Worm (Caenorhabditis elegans) whole organism, young adult: ENCODE results near the gene F29B9.5.

ENCODE experiments used
- B0019.2 ChIP-seq: fragments of 200-800 bp; sonication (Bioruptor generic); conservative IDR thresholded peaks from 2 replicates; pipeline ENCODE4 v1.3.6; 2022; ENCODE audit warnings: missing genetic modification reagents, missing genetic modification characterization, missing compliant biosample characterization
- C06A6.2 ChIP-seq: fragments of 200-800 bp; sonication (Bioruptor generic); conservative IDR thresholded peaks from 2 replicates; pipeline ENCODE4 v1.3.6; 2022; ENCODE audit warnings: missing genetic modification characterization, missing compliant biosample characterization
- D2030.7 ChIP-seq: fragments of 200-800 bp; sonication (Bioruptor generic); IDR thresholded peaks from 2 replicates; pipeline ENCODE4 v1.3.6; 2022; ENCODE audit warnings: missing genetic modification reagents, missing genetic modification characterization, missing compliant biosample characterization
- F33H1.4 ChIP-seq: fragments of 200-800 bp; sonication (Bioruptor generic); IDR thresholded peaks from 2 replicates; pipeline ENCODE4 v1.3.6; 2022; ENCODE audit warnings: missing genetic modification reagents, missing genetic modification characterization, missing compliant biosample characterization
- F37B4.10 ChIP-seq: fragments of 200-800 bp; sonication (Bioruptor generic); IDR thresholded peaks from 2 replicates; pipeline ENCODE4 v1.3.6; 2022; ENCODE audit warnings: missing genetic modification characterization, missing compliant biosample characterization
- Y53G8AR.9 ChIP-seq: fragments of 200-800 bp; sonication (Bioruptor generic); conservative IDR thresholded peaks from 2 replicates; pipeline ENCODE4 v1.3.6; 2022; ENCODE audit warnings: missing genetic modification reagents, missing genetic modification characterization, missing compliant biosample characterization
- akir-1 ChIP-seq: fragments of 200-800 bp; sonication (Bioruptor generic); optimal IDR thresholded peaks from 2 replicates; lab custom pipeline; 2018; ENCODE audit warnings: mild to moderate bottlenecking, missing genetic modification characterization, moderate library complexity, missing compliant biosample characterization
- ccch-3 ChIP-seq: fragments of 200-800 bp; sonication (Bioruptor generic); optimal IDR thresholded peaks from 2 replicates; lab custom pipeline; 2018; ENCODE audit warnings: mild to moderate bottlenecking, missing genetic modification characterization, missing compliant biosample characterization
- ceh-40 ChIP-seq: fragments of 200-800 bp; sonication (Bioruptor generic); IDR thresholded peaks from 2 replicates; pipeline ENCODE4 v1.3.6; 2022; ENCODE audit warnings: missing genetic modification characterization, missing compliant biosample characterization
- chd-7 ChIP-seq: sonication (generic microtip); optimal IDR thresholded peaks from 2 replicates; lab custom pipeline; 2016; ENCODE audit warnings: mild to moderate bottlenecking, missing genetic modification characterization, moderate library complexity, missing compliant biosample characterization
- dox-1 ChIP-seq: fragments of 200-800 bp; sonication (Bioruptor generic); IDR thresholded peaks from 2 replicates; pipeline ENCODE4 v1.3.6; 2022; ENCODE audit warnings: missing genetic modification reagents, missing genetic modification characterization, missing compliant biosample characterization
- efl-1 ChIP-seq: fragments of 150-350 bp; optimal IDR thresholded peaks from 2 replicates; lab custom pipeline; 2014; ENCODE audit warnings: missing biosample characterization, missing genetic modification reagents, missing genetic modification characterization
- egrh-3 ChIP-seq: fragments of 200-800 bp; sonication (Bioruptor generic); IDR thresholded peaks from 2 replicates; pipeline ENCODE4 v1.3.6; 2022; ENCODE audit warnings: missing genetic modification reagents, missing genetic modification characterization, missing compliant biosample characterization
- ekl-4 ChIP-seq: fragments of 200-800 bp; sonication (Bioruptor generic); IDR thresholded peaks from 2 replicates; pipeline ENCODE4 v1.3.6; 2022; ENCODE audit warnings: missing genetic modification reagents, missing genetic modification characterization, missing compliant biosample characterization
- hlh-26 ChIP-seq: fragments of 200-800 bp; sonication (Bioruptor generic); conservative IDR thresholded peaks from 2 replicates; pipeline ENCODE4 v1.3.6; 2022; ENCODE audit warnings: missing genetic modification reagents, missing genetic modification characterization, missing compliant biosample characterization
- hsf-1 ChIP-seq: fragments of 200-800 bp; sonication (Bioruptor generic); IDR thresholded peaks from 2 replicates; pipeline ENCODE4 v1.3.6; 2022; ENCODE audit warnings: missing genetic modification reagents, missing genetic modification characterization, missing compliant biosample characterization
- lin-26 ChIP-seq: fragments of 200-800 bp; sonication (Bioruptor generic); IDR thresholded peaks from 2 replicates; pipeline ENCODE4 v1.3.6; 2022; ENCODE audit warnings: missing genetic modification reagents, missing genetic modification characterization, missing compliant biosample characterization
- lin-54 ChIP-seq: fragments of 200-800 bp; sonication (Bioruptor generic); optimal IDR thresholded peaks from 2 replicates; lab custom pipeline; 2018; ENCODE audit warnings: mild to moderate bottlenecking, missing genetic modification characterization, missing compliant biosample characterization
- lsl-1 ChIP-seq: fragments of 200-800 bp; sonication (Bioruptor generic); optimal IDR thresholded peaks from 2 replicates; lab custom pipeline; 2018; ENCODE audit warnings: mild to moderate bottlenecking, missing genetic modification characterization, moderate library complexity, missing compliant biosample characterization
- madf-3 ChIP-seq: fragments of 200-800 bp; sonication (Bioruptor generic); IDR thresholded peaks from 2 replicates; pipeline ENCODE4 v1.3.6; 2022; ENCODE audit warnings: missing genetic modification reagents, missing genetic modification characterization, missing compliant biosample characterization
- mcd-1 ChIP-seq: fragments of 200-800 bp; sonication (Bioruptor generic); IDR thresholded peaks from 2 replicates; pipeline ENCODE4 v1.3.6; 2022; ENCODE audit warnings: missing genetic modification reagents, missing genetic modification characterization, missing compliant biosample characterization
- mes-4 ChIP-seq: sonication (generic microtip); optimal IDR thresholded peaks from 2 replicates; lab custom pipeline; 2016; ENCODE audit warnings: missing genotype, missing genetic modification characterization, missing compliant biosample characterization
- mxl-1 ChIP-seq: sonication (generic microtip); optimal IDR thresholded peaks from 2 replicates; lab custom pipeline; 2016; ENCODE audit warnings: missing genetic modification characterization, missing compliant biosample characterization
- nfya-2 ChIP-seq: fragments of 200-800 bp; sonication (Bioruptor generic); IDR thresholded peaks from 2 replicates; pipeline ENCODE4 v1.3.6; 2022; ENCODE audit warnings: missing genetic modification reagents, missing genetic modification characterization, missing compliant biosample characterization
- nfyb-1 ChIP-seq: fragments of 200-800 bp; sonication (Bioruptor generic); IDR thresholded peaks from 2 replicates; pipeline ENCODE4 v1.3.6; 2022; ENCODE audit warnings: missing genetic modification reagents, missing genetic modification characterization, missing compliant biosample characterization
- nhr-179 ChIP-seq: sonication (generic microtip); optimal IDR thresholded peaks from 2 replicates; lab custom pipeline; 2016; ENCODE audit warnings: mild to moderate bottlenecking, missing genetic modification characterization, missing compliant biosample characterization
- repo-1 ChIP-seq: sonication (generic microtip); optimal IDR thresholded peaks from 2 replicates; lab custom pipeline; 2017; ENCODE audit warnings: mild to moderate bottlenecking, missing genetic modification characterization, missing compliant biosample characterization
- snpc-1.3 ChIP-seq: sonication (generic microtip); optimal IDR thresholded peaks from 2 replicates; lab custom pipeline; 2017; ENCODE audit warnings: missing genetic modification characterization, mild to moderate bottlenecking, missing compliant biosample characterization, antibody characterized with exemption, moderate library complexity, missing genotype, missing genetic modification reagents; ENCODE audit not compliant: insufficient read depth
- snpc-4 ChIP-seq, 5 experiments: fragments of 150-350 bp in 1 of 5; sonication (generic microtip) in 4 of 5; optimal IDR thresholded peaks; 2 replicates each; lab custom pipeline; 2014 to 2018; ENCODE audit warnings: missing genetic modification characterization in 5 of 5, missing biosample characterization in 3 of 5, antibody characterized with exemption in 2 of 5, mild to moderate bottlenecking in 2 of 5, missing compliant biosample characterization in 2 of 5, missing genotype in 2 of 5, moderate library complexity in 2 of 5, missing genetic modification reagents in 1 of 5
- tbp1 ChIP-seq: fragments of 200-800 bp; sonication (Bioruptor generic); optimal IDR thresholded peaks from 2 replicates; lab custom pipeline; 2018; ENCODE audit warnings: mild to moderate bottlenecking, missing genetic modification characterization, missing compliant biosample characterization
- unc-130 ChIP-seq: sonication (generic microtip); optimal IDR thresholded peaks from 2 replicates; lab custom pipeline; 2016; ENCODE audit warnings: missing genetic modification reagents, missing genetic modification characterization, missing compliant biosample characterization
- xnd-1 ChIP-seq: sonication (generic microtip); optimal IDR thresholded peaks from 2 replicates; lab custom pipeline; 2016; ENCODE audit warnings: missing genotype, missing genetic modification reagents, missing genetic modification characterization, missing compliant biosample characterization
- zfh-2 ChIP-seq: fragments of 200-800 bp; sonication (Bioruptor generic); conservative IDR thresholded peaks from 2 replicates; pipeline ENCODE4 v1.3.6; 2022; ENCODE audit warnings: missing genetic modification reagents, missing genetic modification characterization, missing compliant biosample characterization
- zim-3 ChIP-seq: sonication (generic microtip); optimal IDR thresholded peaks from 2 replicates; lab custom pipeline; 2017; ENCODE audit warnings: mild to moderate bottlenecking, missing genetic modification characterization, moderate library complexity, missing compliant biosample characterization
- ztf-18 ChIP-seq: sonication (generic microtip); optimal IDR thresholded peaks from 2 replicates; lab custom pipeline; 2016; ENCODE audit warnings: missing genotype, mild to moderate bottlenecking, missing genetic modification characterization, missing compliant biosample characterization
- ztf-26 ChIP-seq: sonication (generic microtip); optimal IDR thresholded peaks from 2 replicates; lab custom pipeline; 2017; ENCODE audit warnings: missing genetic modification characterization, missing compliant biosample characterization
- ztf-28 ChIP-seq: fragments of 200-800 bp; sonication (Bioruptor generic); IDR thresholded peaks from 2 replicates; pipeline ENCODE4 v1.3.6; 2022; ENCODE audit warnings: missing genetic modification reagents, missing genetic modification characterization, missing compliant biosample characterization

F29B9.5 gene

ce11 chrIV:4665079-4665478 lies 12.9 kb downstream of the F29B9.5 start, which contains the start of gene F29B9.1:
F29B9.1 (plus strand) TSS chrIV:4665379.
- no peak for TF ChIP-seq Y53G8AR.9
- peak; percentile 25 for TF ChIP-seq snpc-1.3
- TF ChIP-seq repo-1 (tag; lab: Kevin White, UChicago), result peak; percentile 15
- TF ChIP-seq snpc-4 (GFP tag; optimal IDR thresholded peaks at IDR 0.05; lab: Kevin White, UChicago), result no peak
- TF ChIP-seq snpc-4 (tag; optimal IDR thresholded peaks at IDR 0.05; lab: Kevin White, UChicago), result peak in 1 of 4 experiments; percentile 26
- 0 out of 2 replicates have a peak, but pooled peaks have one; percentile 29 for TF ChIP-seq F33H1.4 (GFP tag; lab: Robert Waterston, UW)
- no peak for TF ChIP-seq ekl-4
- TF ChIP-seq lin-54 (GFP tag; lab: Kevin White, UChicago), result peak; percentile 3
- TF ChIP-seq, all 124 proteins: peak for 5

- peak; percentile 72 for TF ChIP-seq egrh-3 (GFP tag; lab: Robert Waterston, UW)
- 0 out of 2 replicates have a peak, but pooled peaks have one; percentile 44 for TF ChIP-seq lin-26
- TF ChIP-seq dox-1 (GFP tag; lab: Robert Waterston, UW), result 0 out of 2 replicates have a peak, but pooled peaks have one; percentile 11
- TF ChIP-seq nfyb-1 (GFP tag; lab: Robert Waterston, UW), result 0 out of 2 replicates have a peak, but pooled peaks have one; percentile 25
- 0 out of 2 replicates have a peak, but pooled peaks have one; percentile 8 for TF ChIP-seq madf-3 (GFP tag; lab: Robert Waterston, UW)
- 0 out of 2 replicates have a peak, but pooled peaks have one; percentile 32 for TF ChIP-seq ztf-28 (GFP tag; lab: Robert Waterston, UW)
- peak; percentile 81 for TF ChIP-seq zfh-2
- no peak for TF ChIP-seq ztf-18 (tag; lab: Kevin White, UChicago)
- 0 out of 2 replicates have a peak, but pooled peaks have one; percentile 53 for TF ChIP-seq F37B4.10 (GFP tag; lab: Robert Waterston, UW)
- peak; percentile 31; the same call in 1 of the 2 replicates for TF ChIP-seq mcd-1 (GFP tag; lab: Robert Waterston, UW)
- TF ChIP-seq mes-4, result no peak
- no peak for TF ChIP-seq hsf-1
Measured at ce11 chrIV:4667383-4667782, 15.2 kb downstream of the F29B9.5 start.

ce11 chrIV:4667835-4668234 lies 15.6 kb downstream of the F29B9.5 start:
- peak; percentile 54 for TF ChIP-seq xnd-1 (tag; lab: Kevin White, UChicago)
- no peak for TF ChIP-seq hlh-26
- no peak for TF ChIP-seq nfya-2
- TF ChIP-seq akir-1 (GFP tag; lab: Kevin White, UChicago), result no peak
- TF ChIP-seq tbp1 (GFP tag; lab: Kevin White, UChicago), result no peak
- TF ChIP-seq lsl-1, result peak; percentile 53

- TF ChIP-seq ccch-3 (GFP tag; lab: Kevin White, UChicago) (no peak), D2030.7 (no peak), F37B4.10 (GFP tag; lab: Robert Waterston, UW) (no peak), lin-26 (no peak), ztf-26 (tag; lab: Kevin White, UChicago) (no peak), repo-1 (tag; lab: Kevin White, UChicago) (no peak), B0019.2 (GFP tag; lab: Robert Waterston, UW) (no peak), ceh-40 (GFP tag; lab: Robert Waterston, UW) (no peak), efl-1 (no peak), zim-3 (tag; lab: Kevin White, UChicago) (no peak), zfh-2 (no peak), unc-130 (GFP tag; lab: Kevin White, UChicago) (no peak), nhr-179 (tag; lab: Kevin White, UChicago) (no peak), C06A6.2 (GFP tag; lab: Robert Waterston, UW) (no peak), chd-7 (tag; lab: Kevin White, UChicago) (no peak), lin-54 (GFP tag; lab: Kevin White, UChicago) (no peak), mxl-1 (tag; lab: Kevin White, UChicago) (no peak)
Measured at ce11 chrIV:4669242-4669641, 17.0 kb downstream of the F29B9.5 start, which contains the start of gene F29B9.12. F29B9.12 (plus strand) TSS chrIV:4669542.
